Fruit fly (Drosophila melanogaster) whole organism, embryonic: ENCODE results near the gene Sfp93F.
A peak's percentile ranks its signal among the peaks of the same experiment; 100 is the strongest.

Experiments
- Adf1 ChIP-seq: fragments of 200-800 bp; sonication (Bioruptor generic); IDR thresholded peaks from 2 replicates; pipeline ENCODE4 v1.3.6; 2022; ENCODE audit warnings: missing biosample characterization, missing genetic modification characterization
- Bgb ChIP-seq: fragments of 200-800 bp; sonication (Bioruptor generic); IDR thresholded peaks from 2 replicates; pipeline ENCODE4 v1.3.6; 2022; ENCODE audit warnings: missing biosample characterization, missing genetic modification characterization; ENCODE audit not compliant: partially characterized antibody
- CG10543 ChIP-seq: fragments of 200-800 bp; sonication (Bioruptor generic); optimal IDR thresholded peaks from 3 replicates; lab custom pipeline; 2017; ENCODE audit warnings: missing biosample characterization, mild to moderate bottlenecking, missing genetic modification characterization, moderate library complexity
- CG10959 ChIP-seq: fragments of 200-800 bp; sonication (Bioruptor generic); IDR thresholded peaks from 2 replicates; pipeline ENCODE4 v1.3.6; 2022; ENCODE audit warnings: missing biosample characterization, missing genetic modification characterization
- CG12769 ChIP-seq: fragments of 200-800 bp; sonication (Bioruptor generic); optimal IDR thresholded peaks from 2 replicates; lab custom pipeline; 2019; ENCODE audit warnings: missing biosample characterization, mild to moderate bottlenecking, missing genetic modification characterization, moderate library complexity
- CG13287 ChIP-seq: fragments of 200-800 bp; sonication (Bioruptor generic); IDR thresholded peaks from 2 replicates; pipeline ENCODE4 v1.3.6; 2022; ENCODE audit warnings: missing biosample characterization, missing genetic modification characterization; ENCODE audit not compliant: partially characterized antibody
- CG14710 ChIP-seq: fragments of 200-800 bp; sonication (Bioruptor generic); optimal IDR thresholded peaks from 3 replicates; lab custom pipeline; 2019; ENCODE audit warnings: missing biosample characterization, mild to moderate bottlenecking, missing genetic modification characterization, moderate library complexity
- CG15011 ChIP-seq: fragments of 200-800 bp; sonication (Bioruptor generic); optimal IDR thresholded peaks from 3 replicates; lab custom pipeline; 2018; ENCODE audit warnings: missing biosample characterization, mild to moderate bottlenecking, missing genetic modification characterization
- CG17568 ChIP-seq: fragments of 200-800 bp; sonication (Bioruptor generic); optimal IDR thresholded peaks from 2 replicates; lab custom pipeline; 2018; ENCODE audit warnings: missing biosample characterization, mild to moderate bottlenecking, missing genetic modification characterization, moderate library complexity
- CG18619 ChIP-seq: fragments of 200-800 bp; sonication (Bioruptor generic); optimal IDR thresholded peaks from 3 replicates; lab custom pipeline; 2017; ENCODE audit warnings: missing biosample characterization, mild to moderate bottlenecking, missing genetic modification characterization
- CG2678 ChIP-seq: fragments of 200-800 bp; sonication (Bioruptor generic); optimal IDR thresholded peaks from 3 replicates; lab custom pipeline; 2019; ENCODE audit warnings: missing biosample characterization, mild to moderate bottlenecking, missing genetic modification characterization, moderate library complexity
- CG34224 ChIP-seq: fragments of 200-800 bp; sonication (Bioruptor generic); IDR thresholded peaks from 3 replicates; pipeline ENCODE4 v1.3.6; 2022; ENCODE audit warnings: missing biosample characterization, missing genetic modification characterization; ENCODE audit not compliant: partially characterized antibody
- CG4707 ChIP-seq: fragments of 200-800 bp; sonication (Bioruptor generic); optimal IDR thresholded peaks from 2 replicates; lab custom pipeline; 2018; ENCODE audit warnings: missing biosample characterization, mild to moderate bottlenecking, missing genetic modification characterization, moderate library complexity
- CG5180 ChIP-seq: fragments of 200-800 bp; sonication (Bioruptor generic); optimal IDR thresholded peaks from 3 replicates; lab custom pipeline; 2017; ENCODE audit warnings: missing biosample characterization, missing genetic modification characterization, mild to moderate bottlenecking, moderate library complexity, missing genetic modification reagents
- CG5245 ChIP-seq: fragments of 200-800 bp; sonication (Bioruptor generic); optimal IDR thresholded peaks from 3 replicates; lab custom pipeline; 2016; ENCODE audit warnings: missing biosample characterization, missing genetic modification characterization
- CG6854 ChIP-seq: fragments of 200-800 bp; sonication (Bioruptor generic); optimal IDR thresholded peaks from 3 replicates; lab custom pipeline; 2017; ENCODE audit warnings: missing biosample characterization, mild to moderate bottlenecking, missing genetic modification characterization
- CG8281 ChIP-seq: fragments of 200-800 bp; sonication (Bioruptor generic); optimal IDR thresholded peaks from 2 replicates; lab custom pipeline; 2018; ENCODE audit warnings: missing biosample characterization, mild to moderate bottlenecking, missing genetic modification characterization, moderate library complexity
- CoRest ChIP-seq: fragments of 200-800 bp; sonication (Bioruptor generic); optimal IDR thresholded peaks from 3 replicates; lab custom pipeline; 2018; ENCODE audit warnings: missing biosample characterization, mild to moderate bottlenecking, missing genetic modification characterization, moderate library complexity
- D ChIP-seq, 2 experiments: fragments of 200-800 bp in 1 of 2; fragments of >200 bp in 1 of 2; sonication (Bioruptor generic) in 1 of 2; optimal IDR thresholded peaks; 2 replicates in 1 of 2; 3 replicates in 1 of 2; lab custom pipeline; 2017; ENCODE audit warnings: mild to moderate bottlenecking in 1 of 2, missing biosample characterization in 1 of 2, missing genetic modification characterization in 1 of 2, missing genetic modification reagents in 1 of 2
- Dip3 ChIP-seq: fragments of 200-800 bp; sonication (Bioruptor generic); optimal IDR thresholded peaks from 3 replicates; lab custom pipeline; 2016; ENCODE audit warnings: missing biosample characterization, missing genetic modification characterization
- Fer2 ChIP-seq: fragments of 200-800 bp; sonication (Bioruptor generic); optimal IDR thresholded peaks from 2 replicates; lab custom pipeline; 2018; ENCODE audit warnings: missing biosample characterization, mild to moderate bottlenecking, missing genetic modification characterization, moderate library complexity
- H2.0 ChIP-seq: fragments of 200-800 bp; sonication (Bioruptor generic); IDR thresholded peaks from 2 replicates; pipeline ENCODE4 v1.3.6; 2022; ENCODE audit warnings: missing biosample characterization, missing genetic modification characterization
- Hand ChIP-seq: fragments of 200-800 bp; sonication (Bioruptor generic); optimal IDR thresholded peaks from 2 replicates; lab custom pipeline; 2017; ENCODE audit warnings: mild to moderate bottlenecking, missing biosample characterization, missing genetic modification reagents, missing genetic modification characterization
- Hsf ChIP-seq: fragments of 200-800 bp; sonication (Bioruptor generic); optimal IDR thresholded peaks from 3 replicates; lab custom pipeline; 2016; ENCODE audit warnings: missing biosample characterization, missing genetic modification characterization
- Jarid2 ChIP-seq: fragments of 200-800 bp; sonication (Bioruptor generic); optimal IDR thresholded peaks from 3 replicates; lab custom pipeline; 2017; ENCODE audit warnings: mild to moderate bottlenecking, missing biosample characterization, missing genetic modification reagents, missing genetic modification characterization
- Lhr ChIP-seq: fragments of 200-800 bp; sonication (Bioruptor generic); optimal IDR thresholded peaks from 3 replicates; lab custom pipeline; 2017; ENCODE audit warnings: mild to moderate bottlenecking, missing biosample characterization, missing genetic modification reagents, missing genetic modification characterization
- Meics ChIP-seq: fragments of 200-800 bp; sonication (Bioruptor generic); optimal IDR thresholded peaks from 2 replicates; lab custom pipeline; 2017; ENCODE audit warnings: missing biosample characterization, mild to moderate bottlenecking, missing genetic modification characterization
- NC2α ChIP-seq: fragments of 200-800 bp; sonication (Bioruptor generic); optimal IDR thresholded peaks from 2 replicates; lab custom pipeline; 2016; ENCODE audit warnings: missing biosample characterization, missing genetic modification characterization
- Rx ChIP-seq: fragments of 200-800 bp; sonication (Bioruptor generic); IDR thresholded peaks from 2 replicates; pipeline ENCODE4 v1.3.6; 2022; ENCODE audit warnings: missing biosample characterization, missing genetic modification characterization
- bcd ChIP-seq: fragments of 200-800 bp; sonication (Bioruptor generic); optimal IDR thresholded peaks from 2 replicates; lab custom pipeline; 2017; ENCODE audit warnings: missing biosample characterization, mild to moderate bottlenecking, missing genetic modification characterization
- cad ChIP-seq: fragments of >200 bp; optimal IDR thresholded peaks from 2 replicates; lab custom pipeline; 2017; ENCODE audit warnings: missing biosample characterization, missing genetic modification characterization
- cg ChIP-seq: fragments of 200-800 bp; sonication (Bioruptor generic); optimal IDR thresholded peaks from 3 replicates; lab custom pipeline; 2019; ENCODE audit warnings: missing biosample characterization, mild to moderate bottlenecking, missing genetic modification characterization, moderate library complexity
- chm ChIP-seq: fragments of 200-800 bp; sonication (Bioruptor generic); IDR thresholded peaks from 2 replicates; pipeline ENCODE4 v1.3.6; 2022; ENCODE audit warnings: missing biosample characterization, missing genetic modification characterization
- dimm ChIP-seq: fragments of 200-800 bp; sonication (Bioruptor generic); IDR thresholded peaks from 2 replicates; pipeline ENCODE4 v1.3.6; 2022; ENCODE audit warnings: missing biosample characterization, missing genetic modification characterization
- en ChIP-seq: fragments of 200-800 bp; sonication (Bioruptor generic); optimal IDR thresholded peaks from 2 replicates; lab custom pipeline; 2016; ENCODE audit warnings: missing biosample characterization, missing genetic modification characterization
- gsb-n ChIP-seq: fragments of 200-800 bp; sonication (Bioruptor generic); optimal IDR thresholded peaks from 3 replicates; lab custom pipeline; 2018; ENCODE audit warnings: missing biosample characterization, mild to moderate bottlenecking, missing genetic modification characterization
- knrl ChIP-seq: fragments of 200-800 bp; sonication (Bioruptor generic); IDR thresholded peaks from 3 replicates; pipeline ENCODE4 v1.3.6; 2022; ENCODE audit warnings: missing biosample characterization, missing genetic modification characterization; ENCODE audit not compliant: partially characterized antibody
- luna ChIP-seq: fragments of 200-800 bp; sonication (Bioruptor generic); optimal IDR thresholded peaks from 2 replicates; lab custom pipeline; 2016; ENCODE audit warnings: missing biosample characterization, missing genetic modification characterization
- mirr ChIP-seq: fragments of 200-800 bp; sonication (Bioruptor generic); optimal IDR thresholded peaks from 3 replicates; lab custom pipeline; 2018; ENCODE audit warnings: missing biosample characterization, mild to moderate bottlenecking, missing genetic modification characterization
- nmo ChIP-seq: fragments of 200-800 bp; sonication (Bioruptor generic); optimal IDR thresholded peaks from 2 replicates; lab custom pipeline; 2018; ENCODE audit warnings: missing biosample characterization, mild to moderate bottlenecking, missing genetic modification characterization, moderate library complexity
- pho ChIP-seq: fragments of 200-800 bp; sonication (Bioruptor generic); optimal IDR thresholded peaks from 2 replicates; lab custom pipeline; 2016; ENCODE audit warnings: missing biosample characterization, missing genetic modification characterization
- psq ChIP-seq: fragments of 200-800 bp; sonication (Bioruptor generic); optimal IDR thresholded peaks from 2 replicates; lab custom pipeline; 2017; ENCODE audit warnings: missing biosample characterization, missing genetic modification characterization
- seq ChIP-seq: fragments of 200-800 bp; sonication (Bioruptor generic); IDR thresholded peaks from 2 replicates; pipeline ENCODE4 v1.3.6; 2022; ENCODE audit warnings: missing biosample characterization, missing genetic modification characterization
- sima ChIP-seq: fragments of 200-800 bp; sonication (Bioruptor generic); optimal IDR thresholded peaks from 2 replicates; lab custom pipeline; 2016; ENCODE audit warnings: missing biosample characterization, missing genetic modification characterization
- tna ChIP-seq: fragments of 200-800 bp; sonication (Bioruptor generic); IDR thresholded peaks from 2 replicates; pipeline ENCODE4 v1.3.6; 2022; ENCODE audit warnings: missing biosample characterization, missing genetic modification characterization; ENCODE audit not compliant: partially characterized antibody
- z ChIP-seq: fragments of 200-800 bp; sonication (Bioruptor generic); IDR thresholded peaks from 3 replicates; pipeline ENCODE4 v1.3.6; 2022; ENCODE audit warnings: missing biosample characterization, missing genetic modification characterization
- zen2 ChIP-seq: fragments of 200-800 bp; sonication (Bioruptor generic); IDR thresholded peaks from 3 replicates; pipeline ENCODE4 v1.3.6; 2022; ENCODE audit warnings: missing biosample characterization, missing genetic modification characterization; ENCODE audit not compliant: partially characterized antibody
- zfh2 ChIP-seq: fragments of 200-800 bp; sonication (Bioruptor generic); optimal IDR thresholded peaks from 2 replicates; lab custom pipeline; 2016; ENCODE audit warnings: missing biosample characterization, missing genetic modification characterization

Gene Sfp93F

DNA sequence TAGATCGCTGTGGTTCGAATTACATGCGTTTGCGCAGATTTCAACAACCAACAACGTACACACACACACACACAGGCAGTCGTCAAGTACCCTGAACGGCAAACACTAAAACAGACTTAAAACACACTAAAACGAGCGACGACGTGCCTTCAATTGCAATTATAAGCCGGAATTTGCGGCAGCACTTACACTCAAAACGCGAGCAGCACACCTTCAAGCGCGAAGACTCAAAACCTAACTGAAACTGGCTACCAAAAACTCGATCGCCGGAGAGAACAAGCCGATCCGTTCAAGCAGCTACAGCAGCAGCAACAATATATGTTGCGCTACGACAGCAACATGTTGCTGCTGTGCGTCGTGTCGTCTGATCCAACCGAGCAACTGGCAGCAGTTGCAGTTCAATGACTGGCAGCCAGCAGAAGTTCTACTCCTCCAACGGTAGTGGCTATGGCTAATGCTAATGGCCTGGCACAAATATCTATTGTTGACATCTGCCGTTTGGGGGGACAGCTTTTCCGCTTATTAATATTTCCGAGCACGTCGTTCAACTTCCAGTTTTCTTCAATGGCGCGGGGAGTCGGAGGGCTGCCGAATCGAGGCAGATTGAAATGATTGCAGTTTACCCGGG is 46.3 kb upstream of the Sfp93F start, which contains the start of gene tsl (continued):
- TF ChIP-seq sima (GFP tag; lab: Kevin White, UChicago) (no peak), en (GFP tag; lab: Kevin White, UChicago) (no peak), cad (no peak), pho (GFP tag; lab: Kevin White, UChicago) (no peak), CG6854 (no peak), luna (GFP tag; lab: Kevin White, UChicago) (no peak), mirr (GFP tag; lab: Kevin White, UChicago) (no peak), chm (peak; percentile 23; the same call in 1 of the 2 replicates), bcd (GFP tag; lab: Kevin White, UChicago) (no peak), zfh2 (GFP tag; lab: Kevin White, UChicago) (no peak), D (optimal IDR thresholded peaks at IDR 0.05; lab: Kevin White, UChicago) (no peak), D (GFP tag; optimal IDR thresholded peaks at IDR 0.05; lab: Kevin White, UChicago) (no peak), Adf1 (GFP tag; lab: Robert Waterston, UW) (peak; percentile 9; the same call in 1 of the 2 replicates), Fer2 (tag; lab: Kevin White, UChicago) (no peak), CG4707 (GFP tag; lab: Kevin White, UChicago) (no peak), CG34224 (GFP tag; lab: Robert Waterston, UW) (no peak), Bgb (peak; percentile 15; the same call in 1 of the 2 replicates), seq (GFP tag; lab: Robert Waterston, UW) (no peak), dimm (GFP tag; lab: Robert Waterston, UW) (no peak), CG10959 (GFP tag; lab: Robert Waterston, UW) (no peak), CG13287 (GFP tag; lab: Robert Waterston, UW) (peak; percentile 11; the same call in 1 of the 2 replicates), CG15011 (GFP tag; lab: Kevin White, UChicago) (no peak), z (GFP tag; lab: Robert Waterston, UW) (peak; percentile 37; the same call in 1 of the 3 replicates), CG14710 (tag; lab: Kevin White, UChicago) (no peak), psq (GFP tag; lab: Kevin White, UChicago) (no peak), Hsf (GFP tag; lab: Kevin White, UChicago) (no peak), CoRest (tag; lab: Kevin White, UChicago) (no peak), CG10543 (GFP tag; lab: Kevin White, UChicago) (no peak), gsb-n (tag; lab: Kevin White, UChicago) (peak; percentile 5), Dip3 (GFP tag; lab: Kevin White, UChicago) (no peak), H2.0 (GFP tag; lab: Robert Waterston, UW) (no peak), zen2 (GFP tag; lab: Robert Waterston, UW) (0 out of 3 replicates have a peak, but pooled peaks have one; percentile 12), cg (GFP tag; lab: Kevin White, UChicago) (peak; percentile 16), NC2α (GFP tag; lab: Kevin White, UChicago) (no peak), CG17568 (GFP tag; lab: Kevin White, UChicago) (no peak), knrl (GFP tag; lab: Robert Waterston, UW) (no peak), Meics (GFP tag; lab: Kevin White, UChicago) (no peak), Hand (GFP tag; lab: Kevin White, UChicago) (no peak), Lhr (GFP tag; lab: Kevin White, UChicago) (no peak), Jarid2 (GFP tag; lab: Kevin White, UChicago) (peak; percentile 74), tna (GFP tag; lab: Robert Waterston, UW) (no peak), CG5245 (GFP tag; lab: Kevin White, UChicago) (no peak), CG5180 (GFP tag; lab: Kevin White, UChicago) (peak; percentile 95), Rx (GFP tag; lab: Robert Waterston, UW) (no peak), CG18619 (no peak), nmo (GFP tag; lab: Kevin White, UChicago) (no peak), CG2678 (tag; lab: Kevin White, UChicago) (no peak), CG8281 (tag; lab: Kevin White, UChicago) (no peak), CG12769 (tag; lab: Kevin White, UChicago) (no peak)
- TF ChIP-seq, all 482 proteins: peak for 20
